Fruit fly (Drosophila melanogaster): ENCODE results near the gene CG33298.
A peak's percentile ranks its signal among the peaks of the same experiment; 100 is the strongest.

The CG33298 gene

dm6 chr2L:9495418-9495779 lies at the start of gene CG33298:
Gene CG33298, plus strand, starts transcription at chr2L:9495474.
- TF ChIP-seq Eip78C (GFP tag) (peak; percentile 53), CG3919 (GFP tag; optimal IDR thresholded peaks at IDR 0.05) (peak; percentile 15), eg (GFP tag; IDR thresholded peaks at IDR 0.05) (peak; percentile 33; the same call in 1 of the 3 replicates), CG6854 (GFP tag; optimal IDR thresholded peaks at IDR 0.05) (peak; percentile 37), vri (GFP tag; optimal IDR thresholded peaks at IDR 0.05) (peak; percentile 31), CG7368 (GFP tag; optimal IDR thresholded peaks at IDR 0.05) (no peak), Sox14 (GFP tag; optimal IDR thresholded peaks at IDR 0.05) (peak; percentile 40), fkh (GFP tag; optimal IDR thresholded peaks at IDR 0.05) (no peak), CG1621 (tag; optimal IDR thresholded peaks at IDR 0.05) (no peak)

DNA sequence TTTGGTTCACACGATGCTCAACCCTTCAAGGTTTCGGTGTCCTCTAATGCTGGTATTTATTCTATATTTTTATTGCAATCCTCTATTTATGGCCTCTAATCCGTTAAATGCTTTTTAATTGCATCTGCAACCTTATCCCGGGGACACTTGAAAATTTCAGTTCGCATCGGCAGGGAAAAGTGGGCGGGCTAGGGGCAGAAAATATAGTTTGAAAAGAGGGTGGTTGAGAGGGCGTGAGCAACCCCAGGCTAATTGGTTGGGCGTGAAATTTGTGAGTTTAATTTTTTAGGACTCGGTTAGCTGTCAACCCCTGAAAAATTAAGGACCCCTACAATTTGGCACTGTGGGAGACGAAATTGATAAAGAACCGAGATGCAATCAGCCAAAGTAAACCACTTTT lies 49.5 kb upstream of the CG33298 start:
- no peak for TF ChIP-seq CG15336 (GFP tag; IDR thresholded peaks at IDR 0.05)
- TF ChIP-seq CG16779 (tag; optimal IDR thresholded peaks at IDR 0.05): no peak
- TF ChIP-seq CG11294 (GFP tag; IDR thresholded peaks at IDR 0.05): no peak
- no peak for TF ChIP-seq net (GFP tag; optimal IDR thresholded peaks at IDR 0.05)
- TF ChIP-seq CG10669 (GFP tag; optimal IDR thresholded peaks at IDR 0.05): no peak
- no peak for TF ChIP-seq CG6854 (GFP tag; optimal IDR thresholded peaks at IDR 0.05)
- no peak for TF ChIP-seq CG11902 (GFP tag; optimal IDR thresholded peaks at IDR 0.05)
- no peak for TF ChIP-seq CG34406 (GFP tag; optimal IDR thresholded peaks at IDR 0.05)
- no peak for TF ChIP-seq eg (GFP tag; IDR thresholded peaks at IDR 0.05)
- TF ChIP-seq Lpt (GFP tag; optimal IDR thresholded peaks at IDR 0.05): no peak
- no peak for TF ChIP-seq CG10631 (GFP tag; optimal IDR thresholded peaks at IDR 0.05)
- no peak for TF ChIP-seq CG8119 (GFP tag; IDR thresholded peaks at IDR 0.05)
- no peak for TF ChIP-seq Sox14 (GFP tag; optimal IDR thresholded peaks at IDR 0.05)
- no peak for TF ChIP-seq esn (GFP tag; optimal IDR thresholded peaks at IDR 0.05)
- TF ChIP-seq Eip75B (GFP tag; optimal IDR thresholded peaks at IDR 0.05): no peak

DNA sequence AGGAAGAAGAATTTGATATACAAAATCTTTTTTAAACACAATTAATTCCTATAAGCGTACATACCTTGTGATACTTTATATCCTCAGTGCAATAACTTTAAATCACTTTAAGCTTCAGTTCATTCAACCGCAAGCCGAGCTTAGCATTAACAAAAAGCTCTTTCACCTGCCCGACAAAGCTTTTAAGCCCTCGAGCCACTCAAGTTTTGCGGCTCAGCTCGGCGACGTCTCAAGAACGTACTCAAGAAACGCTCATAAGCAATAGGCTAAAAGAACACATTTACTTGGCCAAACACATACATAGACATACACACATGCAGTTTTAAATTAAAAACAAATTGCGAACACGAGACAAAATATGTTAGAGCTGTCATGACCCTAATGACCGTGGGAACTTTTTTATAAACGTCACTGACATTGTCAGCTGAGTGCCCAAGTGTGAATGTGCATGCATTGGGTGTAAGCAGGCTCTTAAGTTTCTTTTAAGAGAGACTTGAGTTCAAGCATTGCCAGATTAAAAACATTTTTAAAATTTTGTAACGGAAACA lies 48.8 kb upstream of the CG33298 start:
- TF ChIP-seq Eip78C (GFP tag) (peak; percentile 42), acj6 (GFP tag; optimal IDR thresholded peaks at IDR 0.05) (no peak), dsx (GFP tag; optimal IDR thresholded peaks at IDR 0.05; ENCODE audit: poor library complexity, severe bottlenecking) (peak; percentile 26), CG6808 (GFP tag; optimal IDR thresholded peaks at IDR 0.05) (no peak)

dm6 chr2L:9447816-9448215 lies 47.5 kb upstream of the CG33298 start:
- TF ChIP-seq eg (GFP tag; IDR thresholded peaks at IDR 0.05) (peak; percentile 82), Eip78C (GFP tag) (peak; percentile 91), CG11902 (GFP tag; optimal IDR thresholded peaks at IDR 0.05) (no peak), CG32006 (GFP tag; optimal IDR thresholded peaks at IDR 0.05) (peak; percentile 72), CG6854 (GFP tag; optimal IDR thresholded peaks at IDR 0.05) (no peak), spab (GFP tag; optimal IDR thresholded peaks at IDR 0.05) (peak; percentile 50), Sox14 (GFP tag; optimal IDR thresholded peaks at IDR 0.05) (peak; percentile 51), esn (GFP tag; optimal IDR thresholded peaks at IDR 0.05) (peak; percentile 74), CG31627 (GFP tag; optimal IDR thresholded peaks at IDR 0.05) (peak; percentile 42), Smox (GFP tag; optimal IDR thresholded peaks at IDR 0.05) (peak; percentile 48), cyc (GFP tag; optimal IDR thresholded peaks at IDR 0.05) (peak; percentile 32), vri (GFP tag; optimal IDR thresholded peaks at IDR 0.05) (no peak), Gug (GFP tag; IDR thresholded peaks at IDR 0.05) (peak; percentile 66; the same call in 1 of the 2 replicates), CG6163 (GFP tag; IDR thresholded peaks at IDR 0.05) (peak; percentile 76), CG4318 (GFP tag; optimal IDR thresholded peaks at IDR 0.05) (peak; percentile 48), dac (GFP tag; optimal IDR thresholded peaks at IDR 0.05) (peak; percentile 3), OdsH (GFP tag; optimal IDR thresholded peaks at IDR 0.05) (peak; percentile 72), CG6276 (GFP tag; optimal IDR thresholded peaks at IDR 0.05) (peak; percentile 52), pdm3 (GFP tag; optimal IDR thresholded peaks at IDR 0.05) (peak; percentile 71), Lpt (GFP tag; optimal IDR thresholded peaks at IDR 0.05) (peak; percentile 47), Hr4 (GFP tag; optimal IDR thresholded peaks at IDR 0.05) (peak; percentile 59), dsx (GFP tag; optimal IDR thresholded peaks at IDR 0.05; ENCODE audit: poor library complexity, severe bottlenecking) (peak; percentile 54), CG15336 (GFP tag; IDR thresholded peaks at IDR 0.05) (peak; percentile 78), CG10631 (GFP tag; optimal IDR thresholded peaks at IDR 0.05) (peak; percentile 68), CG1621 (tag; optimal IDR thresholded peaks at IDR 0.05) (peak; percentile 19), fkh (GFP tag; optimal IDR thresholded peaks at IDR 0.05) (no peak), CG10669 (GFP tag; optimal IDR thresholded peaks at IDR 0.05) (peak; percentile 55), Sox15 (GFP tag; optimal IDR thresholded peaks at IDR 0.05) (peak; percentile 38), CG8119 (GFP tag; IDR thresholded peaks at IDR 0.05) (peak; percentile 73), CG6792 (GFP tag; optimal IDR thresholded peaks at IDR 0.05) (peak; percentile 39), Eip93F (GFP tag; optimal IDR thresholded peaks at IDR 0.05) (no peak), CG11762 (GFP tag; optimal IDR thresholded peaks at IDR 0.05; ENCODE audit: insufficient read depth) (peak; percentile 28), net (GFP tag; optimal IDR thresholded peaks at IDR 0.05) (peak; percentile 54), Blimp-1 (GFP tag; optimal IDR thresholded peaks at IDR 0.05) (no peak), achi (GFP tag; optimal IDR thresholded peaks at IDR 0.05) (peak; percentile 71)

All from whole organism, prepupa.